Worm (Caenorhabditis elegans) whole organism, mixed stage, embryonic: Measurements from ENCODE around the gene ugt-3.

Source experiments
- blmp-1 ChIP-seq: fragments of 150-350 bp; optimal IDR thresholded peaks from 2 replicates; lab custom pipeline; 2014; ENCODE audit warnings: missing biosample characterization, missing genetic modification characterization
- ceh-83 ChIP-seq: fragments of 200-800 bp; sonication (Bioruptor generic); optimal IDR thresholded peaks from 2 replicates; lab custom pipeline; 2018; ENCODE audit warnings: mild to moderate bottlenecking, missing genetic modification characterization, missing compliant biosample characterization
- lin-13 ChIP-seq: fragments of 150-350 bp; optimal IDR thresholded peaks from 2 replicates; lab custom pipeline; 2014; ENCODE audit warnings: missing biosample characterization, missing genetic modification characterization
- nhr-12 ChIP-seq: fragments of 150-350 bp; optimal IDR thresholded peaks from 2 replicates; lab custom pipeline; 2014; ENCODE audit warnings: missing biosample characterization, missing genetic modification characterization
- nhr-28 ChIP-seq: fragments of 150-350 bp; optimal IDR thresholded peaks from 2 replicates; lab custom pipeline; 2014; ENCODE audit warnings: missing biosample characterization, missing genetic modification characterization
- sem-2 ChIP-seq: fragments of 200-800 bp; sonication (Bioruptor generic); optimal IDR thresholded peaks from 2 replicates; lab custom pipeline; 2018; ENCODE audit warnings: mild to moderate bottlenecking, missing genetic modification characterization, missing compliant biosample characterization
- unc-62 ChIP-seq: fragments of 150-350 bp; optimal IDR thresholded peaks from 2 replicates; lab custom pipeline; 2014; ENCODE audit warnings: missing biosample characterization, missing genetic modification reagents, missing genetic modification characterization
- ztf-11 ChIP-seq: fragments of 150-350 bp; optimal IDR thresholded peaks from 2 replicates; lab custom pipeline; 2014; ENCODE audit warnings: missing biosample characterization, missing genetic modification characterization

ce11 chrV:12816672-12817071, 16.6 kb upstream of the ugt-3 start:
- TF ChIP-seq ztf-11 (tag; lab: Kevin White, UChicago) = no peak
- no peak for TF ChIP-seq nhr-12
- TF ChIP-seq sem-2 (GFP tag; lab: Kevin White, UChicago) = no peak
- TF ChIP-seq nhr-28 = no peak
- no peak for TF ChIP-seq blmp-1
- TF ChIP-seq lin-13 = no peak
- TF ChIP-seq unc-62 (GFP tag; lab: Kevin White, UChicago) = no peak
- TF ChIP-seq ceh-83 (GFP tag; lab: Kevin White, UChicago) = no peak
